Worm (Caenorhabditis elegans): ENCODE results near the gene mrp-7.

DNA sequence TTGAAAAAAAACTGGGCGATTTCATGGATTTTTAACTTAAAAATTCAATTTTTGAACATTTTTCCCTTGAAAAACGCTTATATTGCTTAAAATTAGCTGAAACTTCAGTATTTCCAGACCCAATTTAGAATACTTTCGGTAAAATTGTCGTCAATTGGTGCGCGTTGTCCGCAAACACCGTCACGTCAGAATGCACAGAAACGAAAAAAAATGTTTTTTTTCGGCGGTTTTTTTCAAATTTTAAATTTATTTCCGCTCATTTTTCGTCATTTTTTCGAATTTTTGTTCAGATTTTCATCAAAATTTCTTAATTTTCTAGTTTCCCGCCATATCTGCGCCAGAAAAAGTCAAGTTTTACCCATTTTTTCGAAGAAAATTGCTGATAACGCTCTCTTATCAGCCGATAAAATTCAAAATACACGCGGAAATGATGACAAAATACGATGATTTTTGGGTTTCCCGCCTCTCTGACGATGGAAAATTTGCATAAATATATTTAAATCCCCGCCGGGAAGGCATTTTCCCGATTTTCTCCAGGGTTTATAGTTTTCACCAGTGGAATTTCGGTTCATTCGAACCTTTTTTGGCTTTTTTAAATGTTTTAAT is 1.2 kb upstream of the mrp-7 start:
- TF ChIP-seq F23B12.7 (tag; optimal IDR thresholded peaks at IDR 0.05; ENCODE audit: insufficient read depth) = no peak
- TF ChIP-seq tlf-1 (GFP tag; optimal IDR thresholded peaks at IDR 0.05) = no peak
- peak; percentile 55; the same call in 1 of the 2 replicates for TF ChIP-seq ceh-91 (GFP tag; IDR thresholded peaks at IDR 0.05)
- no peak for TF ChIP-seq fkh-3 (tag; optimal IDR thresholded peaks at IDR 0.05)
- no peak for TF ChIP-seq mxl-1 (tag; optimal IDR thresholded peaks at IDR 0.05)
- peak; percentile 63 for TF ChIP-seq dpl-1 (GFP tag; optimal IDR thresholded peaks at IDR 0.05)
- TF ChIP-seq B0261.1 (tag; optimal IDR thresholded peaks at IDR 0.05) = no peak
- no peak for TF ChIP-seq F52B5.7 (tag; optimal IDR thresholded peaks at IDR 0.05)
- TF ChIP-seq ets-4 (GFP tag; optimal IDR thresholded peaks at IDR 0.05) = no peak
